Worm (Caenorhabditis elegans) whole organism, late embryonic: Measurements from ENCODE around the gene ceh-22.

Experiments used
- fkh-10 ChIP-seq: fragments of 150-350 bp; optimal IDR thresholded peaks from 2 replicates; lab custom pipeline; 2014; ENCODE audit warnings: missing biosample characterization, missing genetic modification reagents, missing genetic modification characterization
- gmeb-2 ChIP-seq: sonication (generic microtip); optimal IDR thresholded peaks from 2 replicates; lab custom pipeline; 2016; ENCODE audit warnings: missing genetic modification characterization, inconsistent platforms, missing compliant biosample characterization
- pha-4 ChIP-seq: fragments of 150-350 bp; optimal IDR thresholded peaks from 2 replicates; lab custom pipeline; 2018; ENCODE audit warnings: missing biosample characterization, missing genetic modification reagents, missing genetic modification characterization
- pros-1 ChIP-seq: fragments of 150-350 bp; optimal IDR thresholded peaks from 2 replicates; lab custom pipeline; 2014; ENCODE audit warnings: missing biosample characterization, missing genetic modification reagents, missing genetic modification characterization

- no peak for TF ChIP-seq gmeb-2 (tag; lab: Kevin White, UChicago)
- TF ChIP-seq pha-4, result no peak
- TF ChIP-seq pros-1 (tag; lab: Kevin White, UChicago), result no peak
- no peak for TF ChIP-seq fkh-10 (GFP tag; lab: Kevin White, UChicago)
Measured at ce11 chrV:10654165-10654564, 17.6 kb upstream of the ceh-22 start, which contains the start of gene ugt-35.
